Fruit fly (Drosophila melanogaster): Measurements from ENCODE around the gene CG7607.

DNA sequence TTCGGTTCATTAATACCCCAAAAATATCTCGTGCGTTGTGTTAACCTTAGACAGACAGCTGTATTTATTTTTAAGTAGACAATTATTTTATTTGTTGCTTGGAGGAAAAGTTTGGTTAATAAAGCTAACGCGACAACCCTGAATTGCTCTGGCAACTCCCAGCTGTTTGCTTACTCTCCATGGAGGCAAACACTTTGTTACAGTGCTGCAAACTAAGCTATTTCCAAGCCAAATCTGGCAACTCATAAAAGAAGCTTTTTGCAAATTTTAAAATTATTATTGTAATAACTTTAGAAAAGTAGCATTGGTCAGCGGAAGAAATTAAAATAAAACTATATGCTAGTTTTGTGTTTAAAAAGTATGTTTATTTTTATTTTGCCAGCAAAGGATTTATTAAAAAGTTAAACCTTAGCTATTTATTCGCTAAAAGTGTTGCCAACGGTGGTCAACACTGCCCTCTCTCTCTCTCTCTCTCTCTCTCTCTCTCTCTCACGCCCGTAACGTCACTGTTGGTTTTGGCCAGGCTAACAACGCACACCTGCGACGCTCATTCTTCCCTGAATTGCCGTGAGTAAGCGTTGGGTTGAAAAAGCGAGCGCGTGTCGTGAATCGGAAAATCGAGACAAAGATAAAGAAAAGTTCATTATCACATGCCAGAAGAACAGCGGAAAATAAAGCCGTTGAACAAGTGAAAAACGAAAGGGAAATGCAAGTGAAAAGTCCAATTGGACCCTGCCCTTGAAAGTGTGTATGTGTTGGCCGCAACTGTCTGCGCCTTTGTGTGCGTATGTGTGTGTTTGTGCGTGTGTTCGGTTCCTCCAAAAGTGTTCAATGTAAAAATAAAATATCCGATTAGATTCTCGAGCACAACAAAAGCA, 16.1 kb downstream of the CG7607 start:
- TF ChIP-seq CG8478 (optimal IDR thresholded peaks at IDR 0.05) (no peak), CTCF (optimal IDR thresholded peaks at IDR 0.05) (no peak)
